Worm (Caenorhabditis elegans) whole organism, young adult: Measurements from ENCODE around the gene bkip-1.

Source experiments
- B0261.1 ChIP-seq: sonication (generic microtip); optimal IDR thresholded peaks from 2 replicates; lab custom pipeline; 2016; ENCODE audit warnings: mild to moderate bottlenecking, missing genetic modification characterization, moderate library complexity, missing compliant biosample characterization
- C06A6.2 ChIP-seq: fragments of 200-800 bp; sonication (Bioruptor generic); conservative IDR thresholded peaks from 2 replicates; pipeline ENCODE4 v1.3.6; 2022; ENCODE audit warnings: missing genetic modification characterization, missing compliant biosample characterization
- C17E4.6 ChIP-seq: fragments of 200-800 bp; sonication (Bioruptor generic); IDR thresholded peaks from 2 replicates; pipeline ENCODE4 v1.3.6; 2022; ENCODE audit warnings: missing genetic modification reagents, missing genetic modification characterization, missing compliant biosample characterization
- T26A5.8 ChIP-seq: sonication (generic microtip); optimal IDR thresholded peaks from 2 replicates; lab custom pipeline; 2016; ENCODE audit warnings: missing genetic modification characterization, missing compliant biosample characterization
- Y53G8AR.9 ChIP-seq: fragments of 200-800 bp; sonication (Bioruptor generic); conservative IDR thresholded peaks from 2 replicates; pipeline ENCODE4 v1.3.6; 2022; ENCODE audit warnings: missing genetic modification reagents, missing genetic modification characterization, missing compliant biosample characterization
- Y79H2A.3 ChIP-seq: fragments of 200-800 bp; sonication (Bioruptor generic); conservative IDR thresholded peaks from 2 replicates; pipeline ENCODE4 v1.3.6; 2022; ENCODE audit warnings: missing genetic modification reagents, missing genetic modification characterization, missing compliant biosample characterization
- Y95B8A.8 ChIP-seq: fragments of 200-800 bp; sonication (Bioruptor generic); IDR thresholded peaks from 2 replicates; pipeline ENCODE4 v1.3.6; 2022; ENCODE audit warnings: missing genetic modification reagents, missing genetic modification characterization, missing compliant biosample characterization
- ama-1 ChIP-seq, 3 experiments: fragments of 150-350 bp in 1 of 3; sonication (generic microtip) in 2 of 3; optimal IDR thresholded peaks; 2 replicates each; lab custom pipeline; 2014 to 2018; ENCODE audit warnings: missing biosample characterization in 2 of 3, missing genetic modification characterization in 2 of 3, missing genetic modification reagents in 2 of 3
- attf-5 ChIP-seq: fragments of 200-800 bp; sonication (Bioruptor generic); optimal IDR thresholded peaks from 2 replicates; lab custom pipeline; 2018; ENCODE audit warnings: mild to moderate bottlenecking, missing genetic modification characterization, missing compliant biosample characterization
- attf-6 ChIP-seq: fragments of 200-800 bp; sonication (Bioruptor generic); IDR thresholded peaks from 2 replicates; pipeline ENCODE4 v1.3.6; 2022; ENCODE audit warnings: missing genetic modification reagents, missing genetic modification characterization, missing compliant biosample characterization
- bed-1 ChIP-seq: fragments of 200-800 bp; sonication (Bioruptor generic); IDR thresholded peaks from 2 replicates; pipeline ENCODE4 v1.3.6; 2022; ENCODE audit warnings: missing genetic modification reagents, missing genetic modification characterization, missing compliant biosample characterization
- ccch-3 ChIP-seq: fragments of 200-800 bp; sonication (Bioruptor generic); optimal IDR thresholded peaks from 2 replicates; lab custom pipeline; 2018; ENCODE audit warnings: mild to moderate bottlenecking, missing genetic modification characterization, missing compliant biosample characterization
- cebp-2 ChIP-seq: fragments of 200-800 bp; sonication (Bioruptor generic); IDR thresholded peaks from 2 replicates; pipeline ENCODE4 v1.3.6; 2022; ENCODE audit warnings: missing genetic modification characterization, missing compliant biosample characterization
- ceh-100 ChIP-seq: fragments of 200-800 bp; sonication (Bioruptor generic); IDR thresholded peaks from 2 replicates; pipeline ENCODE4 v1.3.6; 2022; ENCODE audit warnings: missing genetic modification reagents, missing genetic modification characterization, missing compliant biosample characterization
- ceh-40 ChIP-seq: fragments of 200-800 bp; sonication (Bioruptor generic); IDR thresholded peaks from 2 replicates; pipeline ENCODE4 v1.3.6; 2022; ENCODE audit warnings: missing genetic modification characterization, missing compliant biosample characterization
- die-1 ChIP-seq: sonication (generic microtip); optimal IDR thresholded peaks from 2 replicates; lab custom pipeline; 2016; ENCODE audit warnings: missing genotype, mild to moderate bottlenecking, missing genetic modification characterization, missing compliant biosample characterization
- dox-1 ChIP-seq: fragments of 200-800 bp; sonication (Bioruptor generic); IDR thresholded peaks from 2 replicates; pipeline ENCODE4 v1.3.6; 2022; ENCODE audit warnings: missing genetic modification reagents, missing genetic modification characterization, missing compliant biosample characterization
- dpl-1 ChIP-seq: fragments of 150-350 bp; optimal IDR thresholded peaks from 2 replicates; lab custom pipeline; 2014; ENCODE audit warnings: missing biosample characterization, missing genetic modification reagents, missing genetic modification characterization
- ekl-4 ChIP-seq: fragments of 200-800 bp; sonication (Bioruptor generic); IDR thresholded peaks from 2 replicates; pipeline ENCODE4 v1.3.6; 2022; ENCODE audit warnings: missing genetic modification reagents, missing genetic modification characterization, missing compliant biosample characterization
- ets-4 ChIP-seq: fragments of 200-800 bp; sonication (Bioruptor generic); optimal IDR thresholded peaks from 2 replicates; lab custom pipeline; 2018; ENCODE audit warnings: mild to moderate bottlenecking, missing genetic modification characterization, missing compliant biosample characterization
- him-1 ChIP-seq: sonication (generic microtip); optimal IDR thresholded peaks from 2 replicates; lab custom pipeline; 2016; ENCODE audit warnings: missing genotype, missing genetic modification reagents, missing genetic modification characterization, missing compliant biosample characterization
- hlh-26 ChIP-seq: fragments of 200-800 bp; sonication (Bioruptor generic); conservative IDR thresholded peaks from 2 replicates; pipeline ENCODE4 v1.3.6; 2022; ENCODE audit warnings: missing genetic modification reagents, missing genetic modification characterization, missing compliant biosample characterization
- hmg-20 ChIP-seq: fragments of 200-800 bp; sonication (Bioruptor generic); IDR thresholded peaks from 2 replicates; pipeline ENCODE4 v1.3.6; 2022; ENCODE audit warnings: missing genetic modification reagents, missing genetic modification characterization, missing compliant biosample characterization
- hsf-1 ChIP-seq: fragments of 200-800 bp; sonication (Bioruptor generic); IDR thresholded peaks from 2 replicates; pipeline ENCODE4 v1.3.6; 2022; ENCODE audit warnings: missing genetic modification reagents, missing genetic modification characterization, missing compliant biosample characterization
- let-526 ChIP-seq: fragments of 200-800 bp; sonication (Bioruptor generic); IDR thresholded peaks from 2 replicates; pipeline ENCODE4 v1.3.6; 2022; ENCODE audit warnings: missing genetic modification reagents, missing genetic modification characterization, missing compliant biosample characterization
- let-607 ChIP-seq, 2 experiments: fragments of 200-800 bp in 1 of 2; sonication (Bioruptor generic) in 1 of 2; sonication (generic microtip) in 1 of 2; optimal IDR thresholded peaks; 2 replicates each; lab custom pipeline; 2016 to 2018; ENCODE audit warnings: mild to moderate bottlenecking in 2 of 2, missing compliant biosample characterization in 2 of 2, missing genetic modification characterization in 2 of 2, moderate library complexity in 2 of 2, missing genotype in 1 of 2
- madf-8 ChIP-seq: fragments of 200-800 bp; sonication (Bioruptor generic); conservative IDR thresholded peaks from 2 replicates; pipeline ENCODE4 v1.3.6; 2022; ENCODE audit warnings: missing genetic modification reagents, missing genetic modification characterization, missing compliant biosample characterization
- mes-4 ChIP-seq: sonication (generic microtip); optimal IDR thresholded peaks from 2 replicates; lab custom pipeline; 2016; ENCODE audit warnings: missing genotype, missing genetic modification characterization, missing compliant biosample characterization
- mxl-1 ChIP-seq: sonication (generic microtip); optimal IDR thresholded peaks from 2 replicates; lab custom pipeline; 2016; ENCODE audit warnings: missing genetic modification characterization, missing compliant biosample characterization
- nfya-2 ChIP-seq: fragments of 200-800 bp; sonication (Bioruptor generic); IDR thresholded peaks from 2 replicates; pipeline ENCODE4 v1.3.6; 2022; ENCODE audit warnings: missing genetic modification reagents, missing genetic modification characterization, missing compliant biosample characterization
- nfyb-1 ChIP-seq: fragments of 200-800 bp; sonication (Bioruptor generic); IDR thresholded peaks from 2 replicates; pipeline ENCODE4 v1.3.6; 2022; ENCODE audit warnings: missing genetic modification reagents, missing genetic modification characterization, missing compliant biosample characterization
- nhr-179 ChIP-seq: sonication (generic microtip); optimal IDR thresholded peaks from 2 replicates; lab custom pipeline; 2016; ENCODE audit warnings: mild to moderate bottlenecking, missing genetic modification characterization, missing compliant biosample characterization
- nhr-80 ChIP-seq: sonication (generic microtip); optimal IDR thresholded peaks from 2 replicates; lab custom pipeline; 2016; ENCODE audit warnings: missing genetic modification characterization, missing compliant biosample characterization
- pbrm-1 ChIP-seq: fragments of 200-800 bp; sonication (Bioruptor generic); IDR thresholded peaks from 2 replicates; pipeline ENCODE4 v1.3.6; 2022; ENCODE audit warnings: missing genetic modification reagents, missing genetic modification characterization, missing compliant biosample characterization
- rpc-1 ChIP-seq, 2 experiments: fragments of 150-350 bp in 1 of 2; sonication (generic microtip) in 1 of 2; optimal IDR thresholded peaks; 2 replicates each; lab custom pipeline; 2014 to 2018; ENCODE audit warnings: missing biosample characterization in 1 of 2, missing genetic modification characterization in 1 of 2, missing genetic modification reagents in 1 of 2, missing genotype in 1 of 2
- sea-2 ChIP-seq: fragments of 200-800 bp; sonication (Bioruptor generic); IDR thresholded peaks from 2 replicates; pipeline ENCODE4 v1.3.6; 2022; ENCODE audit warnings: missing genetic modification characterization, missing compliant biosample characterization
- snpc-1.3 ChIP-seq: sonication (generic microtip); optimal IDR thresholded peaks from 2 replicates; lab custom pipeline; 2017; ENCODE audit warnings: missing genetic modification characterization, mild to moderate bottlenecking, missing compliant biosample characterization, antibody characterized with exemption, moderate library complexity, missing genotype, missing genetic modification reagents; ENCODE audit not compliant: insufficient read depth
- snpc-3.4 ChIP-seq: sonication (generic microtip); optimal IDR thresholded peaks from 2 replicates; lab custom pipeline; 2017; ENCODE audit warnings: missing genetic modification characterization, mild to moderate bottlenecking, missing compliant biosample characterization, antibody characterized with exemption, moderate library complexity, missing genotype, missing genetic modification reagents
- snpc-4 ChIP-seq, 5 experiments: fragments of 150-350 bp in 1 of 5; sonication (generic microtip) in 4 of 5; optimal IDR thresholded peaks; 2 replicates each; lab custom pipeline; 2014 to 2018; ENCODE audit warnings: missing genetic modification characterization in 5 of 5, missing biosample characterization in 3 of 5, antibody characterized with exemption in 2 of 5, mild to moderate bottlenecking in 2 of 5, missing compliant biosample characterization in 2 of 5, missing genotype in 2 of 5, moderate library complexity in 2 of 5, missing genetic modification reagents in 1 of 5
- tlf-1 ChIP-seq: fragments of 200-800 bp; sonication (Bioruptor generic); optimal IDR thresholded peaks from 2 replicates; lab custom pipeline; 2018; ENCODE audit warnings: mild to moderate bottlenecking, missing genetic modification characterization, missing compliant biosample characterization
- ztf-25 ChIP-seq: fragments of 200-800 bp; sonication (Bioruptor generic); IDR thresholded peaks from 2 replicates; pipeline ENCODE4 v1.3.6; 2022; ENCODE audit warnings: missing genetic modification reagents, missing genetic modification characterization, missing compliant biosample characterization

Gene bkip-1

DNA sequence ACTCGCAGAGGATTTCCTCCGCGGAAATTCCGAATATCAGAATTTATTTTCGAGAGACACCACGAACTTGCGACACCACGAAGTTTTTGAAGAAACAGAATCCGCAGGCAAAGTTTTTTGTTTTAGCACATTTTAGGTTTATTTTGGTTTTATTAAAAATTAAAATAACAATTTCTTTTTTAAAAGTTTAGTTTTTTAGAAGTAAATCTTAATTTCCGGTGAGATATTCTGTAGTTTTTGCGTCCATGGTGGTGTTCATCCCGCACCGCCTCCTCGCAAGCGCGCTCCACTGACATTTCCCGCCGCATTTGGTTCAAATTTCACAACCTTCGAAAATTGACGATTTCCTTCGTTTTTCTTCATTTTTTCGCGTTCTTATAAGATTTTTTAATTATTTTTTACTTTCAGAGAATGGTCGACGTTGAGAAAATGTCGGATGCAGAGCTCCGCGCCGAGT lies 38.0 kb upstream of the bkip-1 start, which contains the start of gene lem-2 (continued):
- TF ChIP-seq snpc-4 (GFP tag; optimal IDR thresholded peaks at IDR 0.05; lab: Kevin White, UChicago) = no peak
- peak; percentile 9 to 60 (median 32) for TF ChIP-seq snpc-4 (tag; optimal IDR thresholded peaks at IDR 0.05; lab: Kevin White, UChicago)
- no peak for TF ChIP-seq snpc-3.4 (tag; lab: Kevin White, UChicago)
- no peak for TF ChIP-seq snpc-1.3 (tag; lab: Kevin White, UChicago)
- TF ChIP-seq ztf-25 (GFP tag; lab: Robert Waterston, UW) = no peak
- no peak for TF ChIP-seq tlf-1
- no peak for TF ChIP-seq rpc-1 (optimal IDR thresholded peaks at IDR 0.05; lab: Kevin White, UChicago)
- no peak for TF ChIP-seq rpc-1 (tag; optimal IDR thresholded peaks at IDR 0.05; lab: Kevin White, UChicago)
- TF ChIP-seq ama-1 (optimal IDR thresholded peaks at IDR 0.05; lab: Kevin White, UChicago) = no peak
- TF ChIP-seq ama-1 (GFP tag; optimal IDR thresholded peaks at IDR 0.05; lab: Kevin White, UChicago) = no peak
- TF ChIP-seq madf-8 (GFP tag; lab: Robert Waterston, UW) = no peak; the same call in 1 of the 2 replicates
- TF ChIP-seq bed-1 (GFP tag; lab: Robert Waterston, UW) = no peak
- no peak for TF ChIP-seq sea-2
- peak; percentile 49 for TF ChIP-seq dpl-1 (GFP tag; lab: Kevin White, UChicago)
- TF ChIP-seq mes-4 (tag; lab: Kevin White, UChicago) = no peak
- TF ChIP-seq die-1 (tag; lab: Kevin White, UChicago) = no peak
- TF ChIP-seq attf-6 (GFP tag; lab: Robert Waterston, UW) = no peak
- TF ChIP-seq Y79H2A.3 = no peak
- TF ChIP-seq ccch-3 = no peak
- no peak for TF ChIP-seq nfyb-1
- TF ChIP-seq hlh-26 = no peak
- TF ChIP-seq ceh-100 = peak; percentile 98
- TF ChIP-seq him-1 (tag; lab: Kevin White, UChicago) = no peak
- peak; percentile 15 for TF ChIP-seq B0261.1 (tag; lab: Kevin White, UChicago)
- peak; percentile 34 for TF ChIP-seq nhr-80 (tag; lab: Kevin White, UChicago)
- no peak for TF ChIP-seq nhr-179 (tag; lab: Kevin White, UChicago)
- TF ChIP-seq hmg-20 (GFP tag; lab: Robert Waterston, UW) = no peak
- TF ChIP-seq mxl-1 (tag; lab: Kevin White, UChicago) = no peak
- TF ChIP-seq dox-1 = peak; percentile 80
- no peak for TF ChIP-seq ceh-40 (GFP tag; lab: Robert Waterston, UW)
- 0 out of 2 replicates have a peak, but pooled peaks have one; percentile 12 for TF ChIP-seq ekl-4 (GFP tag; lab: Robert Waterston, UW)
- TF ChIP-seq nfya-2 (GFP tag; lab: Robert Waterston, UW) = no peak
- TF ChIP-seq let-607 (tag; optimal IDR thresholded peaks at IDR 0.05; lab: Kevin White, UChicago) = peak in 1 of 2 experiments; percentile 29
- TF ChIP-seq Y53G8AR.9 (GFP tag; lab: Robert Waterston, UW) = peak; percentile 11; the same call in 1 of the 2 replicates
- no peak for TF ChIP-seq ets-4
- TF ChIP-seq, all 124 proteins: peak for 41

DNA sequence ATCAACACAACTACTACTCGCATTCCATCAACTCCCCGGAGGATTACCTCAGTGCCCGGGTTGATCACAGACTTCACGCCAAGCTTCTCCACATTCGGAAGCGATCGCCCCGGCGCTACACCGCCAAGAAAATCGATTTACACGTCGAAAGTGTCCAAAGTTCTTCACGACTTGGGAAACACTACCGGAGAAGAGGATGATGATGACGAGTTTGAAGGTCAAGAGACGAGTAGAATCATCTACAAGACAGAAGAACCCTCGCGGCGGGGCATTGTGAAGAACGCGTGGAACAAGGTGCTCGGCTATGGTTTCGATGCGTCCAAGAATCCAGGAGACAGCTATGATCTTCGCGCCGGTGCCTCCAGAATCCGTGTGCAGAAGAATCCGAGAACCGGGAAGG lies 37.0 kb upstream of the bkip-1 start:
- TF ChIP-seq madf-8 (GFP tag; lab: Robert Waterston, UW) (no peak), sea-2 (no peak), T26A5.8 (no peak), let-526 (GFP tag; lab: Robert Waterston, UW) (no peak), C06A6.2 (GFP tag; lab: Robert Waterston, UW) (no peak), attf-5 (GFP tag; lab: Kevin White, UChicago) (no peak), B0261.1 (tag; lab: Kevin White, UChicago) (no peak), tlf-1 (no peak), pbrm-1 (GFP tag; lab: Robert Waterston, UW) (no peak), ama-1 (optimal IDR thresholded peaks at IDR 0.05; lab: Kevin White, UChicago) (no peak), ama-1 (GFP tag; optimal IDR thresholded peaks at IDR 0.05; lab: Kevin White, UChicago) (no peak), cebp-2 (GFP tag; lab: Robert Waterston, UW) (no peak), C17E4.6 (GFP tag; lab: Robert Waterston, UW) (no peak), hsf-1 (GFP tag; lab: Robert Waterston, UW) (no peak), Y95B8A.8 (GFP tag; lab: Robert Waterston, UW) (no peak)
